Fruit fly (Drosophila melanogaster) whole organism, embryonic: ENCODE measurements around the gene CG42847.
A peak's percentile ranks its signal among the peaks of the same experiment; 100 is the strongest.

Experiments used
- CG10209 ChIP-seq: fragments of 200-800 bp; sonication (Bioruptor generic); optimal IDR thresholded peaks from 3 replicates; lab custom pipeline; 2017; ENCODE audit warnings: missing biosample characterization, mild to moderate bottlenecking, missing genetic modification characterization, missing genetic modification reagents
- CG10267 ChIP-seq: fragments of 200-800 bp; sonication (Bioruptor generic); optimal IDR thresholded peaks from 2 replicates; lab custom pipeline; 2018; ENCODE audit warnings: missing biosample characterization, mild to moderate bottlenecking, missing genetic modification characterization, moderate library complexity
- CG11085 ChIP-seq: fragments of 200-800 bp; sonication (Bioruptor generic); IDR thresholded peaks from 2 replicates; pipeline ENCODE4 v1.3.6; 2022; ENCODE audit warnings: missing biosample characterization, missing genetic modification characterization
- CG12104 ChIP-seq: fragments of 200-800 bp; sonication (Bioruptor generic); optimal IDR thresholded peaks from 3 replicates; lab custom pipeline; 2016; ENCODE audit warnings: missing biosample characterization, missing genetic modification characterization
- CG13287 ChIP-seq: fragments of 200-800 bp; sonication (Bioruptor generic); IDR thresholded peaks from 2 replicates; pipeline ENCODE4 v1.3.6; 2022; ENCODE audit warnings: missing biosample characterization, missing genetic modification characterization; ENCODE audit not compliant: partially characterized antibody
- CG13296 ChIP-seq: fragments of 200-800 bp; sonication (Bioruptor generic); optimal IDR thresholded peaks from 3 replicates; lab custom pipeline; 2018; ENCODE audit warnings: missing biosample characterization, mild to moderate bottlenecking, missing genetic modification characterization
- CG14441 ChIP-seq: fragments of 200-800 bp; sonication (Bioruptor generic); IDR thresholded peaks from 2 replicates; pipeline ENCODE4 v1.3.6; 2022; ENCODE audit warnings: missing biosample characterization, missing genetic modification characterization
- CG14710 ChIP-seq: fragments of 200-800 bp; sonication (Bioruptor generic); optimal IDR thresholded peaks from 3 replicates; lab custom pipeline; 2019; ENCODE audit warnings: missing biosample characterization, mild to moderate bottlenecking, missing genetic modification characterization, moderate library complexity
- CG16815 ChIP-seq: fragments of 200-800 bp; sonication (Bioruptor generic); optimal IDR thresholded peaks from 3 replicates; lab custom pipeline; 2017; ENCODE audit warnings: missing biosample characterization, mild to moderate bottlenecking, missing genetic modification characterization
- CG17186 ChIP-seq: fragments of 200-800 bp; sonication (Bioruptor generic); optimal IDR thresholded peaks from 3 replicates; lab custom pipeline; 2017; ENCODE audit warnings: missing biosample characterization, missing genetic modification reagents, missing genetic modification characterization
- CG17568 ChIP-seq: fragments of 200-800 bp; sonication (Bioruptor generic); optimal IDR thresholded peaks from 2 replicates; lab custom pipeline; 2018; ENCODE audit warnings: missing biosample characterization, mild to moderate bottlenecking, missing genetic modification characterization, moderate library complexity
- CG17612 ChIP-seq: fragments of 200-800 bp; sonication (Bioruptor generic); IDR thresholded peaks from 2 replicates; pipeline ENCODE4 v1.3.6; 2022; ENCODE audit warnings: missing biosample characterization, missing genetic modification characterization
- CG18764 ChIP-seq: fragments of 200-800 bp; sonication (Bioruptor generic); optimal IDR thresholded peaks from 3 replicates; lab custom pipeline; 2016; ENCODE audit warnings: missing biosample characterization, missing genetic modification characterization
- CG2116 ChIP-seq: fragments of 200-800 bp; sonication (Bioruptor generic); optimal IDR thresholded peaks from 3 replicates; lab custom pipeline; 2018; ENCODE audit warnings: missing biosample characterization, mild to moderate bottlenecking, missing genetic modification characterization
- CG2678 ChIP-seq: fragments of 200-800 bp; sonication (Bioruptor generic); optimal IDR thresholded peaks from 3 replicates; lab custom pipeline; 2019; ENCODE audit warnings: missing biosample characterization, mild to moderate bottlenecking, missing genetic modification characterization, moderate library complexity
- CG32532 ChIP-seq: fragments of 200-800 bp; sonication (Bioruptor generic); IDR thresholded peaks from 2 replicates; pipeline ENCODE4 v1.3.6; 2022; ENCODE audit warnings: missing biosample characterization, missing genetic modification characterization
- CG6683 ChIP-seq: fragments of 200-800 bp; sonication (Bioruptor generic); optimal IDR thresholded peaks from 2 replicates; lab custom pipeline; 2017; ENCODE audit warnings: missing biosample characterization, mild to moderate bottlenecking, missing genetic modification characterization, missing genetic modification reagents
- CG7271 ChIP-seq: fragments of 200-800 bp; sonication (Bioruptor generic); optimal IDR thresholded peaks from 2 replicates; lab custom pipeline; 2018; ENCODE audit warnings: missing biosample characterization, mild to moderate bottlenecking, missing genetic modification characterization, moderate library complexity
- CG7786 ChIP-seq: fragments of 200-800 bp; sonication (Bioruptor generic); optimal IDR thresholded peaks from 2 replicates; lab custom pipeline; 2016; ENCODE audit warnings: missing biosample characterization, missing genetic modification characterization
- CG7839 ChIP-seq: fragments of 200-800 bp; sonication (Bioruptor generic); optimal IDR thresholded peaks from 3 replicates; lab custom pipeline; 2018; ENCODE audit warnings: missing biosample characterization, mild to moderate bottlenecking, missing genetic modification characterization, moderate library complexity
- CG7987 ChIP-seq: fragments of 200-800 bp; sonication (Bioruptor generic); optimal IDR thresholded peaks from 2 replicates; lab custom pipeline; 2018; ENCODE audit warnings: missing biosample characterization, mild to moderate bottlenecking, missing genetic modification characterization, moderate library complexity
- CG9932 ChIP-seq: fragments of 200-800 bp; sonication (Bioruptor generic); IDR thresholded peaks from 2 replicates; pipeline ENCODE4 v1.3.6; 2022; ENCODE audit warnings: missing biosample characterization, missing genetic modification characterization
- Fer2 ChIP-seq: fragments of 200-800 bp; sonication (Bioruptor generic); optimal IDR thresholded peaks from 2 replicates; lab custom pipeline; 2018; ENCODE audit warnings: missing biosample characterization, mild to moderate bottlenecking, missing genetic modification characterization, moderate library complexity
- Hr78 ChIP-seq, 2 experiments: fragments of 200-800 bp in 1 of 2; fragments of >200 bp in 1 of 2; sonication (Bioruptor generic) in 1 of 2; optimal IDR thresholded peaks; 2 replicates each; lab custom pipeline; 2017 to 2019; ENCODE audit warnings: missing biosample characterization in 2 of 2, missing genetic modification characterization in 2 of 2, mild to moderate bottlenecking in 1 of 2, moderate library complexity in 1 of 2
- Oli ChIP-seq: fragments of 200-800 bp; sonication (Bioruptor generic); optimal IDR thresholded peaks from 2 replicates; lab custom pipeline; 2018; ENCODE audit warnings: missing biosample characterization, mild to moderate bottlenecking, missing genetic modification characterization, moderate library complexity
- Opbp ChIP-seq: fragments of 200-800 bp; sonication (Bioruptor generic); IDR thresholded peaks from 3 replicates; pipeline ENCODE4 v1.3.6; 2022; ENCODE audit warnings: missing biosample characterization, missing genetic modification characterization; ENCODE audit not compliant: partially characterized antibody
- ap ChIP-seq: fragments of 200-800 bp; sonication (Bioruptor generic); IDR thresholded peaks from 2 replicates; pipeline ENCODE4 v1.3.6; 2022; ENCODE audit warnings: missing biosample characterization, missing genetic modification characterization
- ase ChIP-seq: fragments of 200-800 bp; sonication (Bioruptor generic); IDR thresholded peaks from 3 replicates; pipeline ENCODE4 v1.3.6; 2022; ENCODE audit warnings: missing biosample characterization, missing genetic modification characterization
- bigmax ChIP-seq: fragments of 200-800 bp; sonication (Bioruptor generic); optimal IDR thresholded peaks from 2 replicates; lab custom pipeline; 2018; ENCODE audit warnings: missing biosample characterization, mild to moderate bottlenecking, missing genetic modification characterization
- cad ChIP-seq: fragments of >200 bp; optimal IDR thresholded peaks from 2 replicates; lab custom pipeline; 2017; ENCODE audit warnings: missing biosample characterization, missing genetic modification characterization
- cwo ChIP-seq: fragments of 200-800 bp; sonication (Bioruptor generic); optimal IDR thresholded peaks from 3 replicates; lab custom pipeline; 2017; ENCODE audit warnings: missing biosample characterization, missing genetic modification characterization, mild to moderate bottlenecking, moderate library complexity, missing genetic modification reagents
- exex ChIP-seq: fragments of 200-800 bp; sonication (Bioruptor generic); optimal IDR thresholded peaks from 4 replicates; lab custom pipeline; 2018; ENCODE audit warnings: missing biosample characterization, mild to moderate bottlenecking, missing genetic modification characterization, moderate library complexity
- ftz-f1 ChIP-seq: fragments of 200-800 bp; sonication (Bioruptor generic); optimal IDR thresholded peaks from 2 replicates; lab custom pipeline; 2016; ENCODE audit warnings: missing biosample characterization, missing genetic modification characterization
- gfzf ChIP-seq: fragments of 200-800 bp; sonication (Bioruptor generic); optimal IDR thresholded peaks from 2 replicates; lab custom pipeline; 2016; ENCODE audit warnings: missing biosample characterization, mild to moderate bottlenecking, missing genetic modification characterization, moderate library complexity
- hkb ChIP-seq, 2 experiments: fragments of 200-800 bp in 1 of 2; fragments of >200 bp in 1 of 2; sonication (Bioruptor generic) in 1 of 2; IDR thresholded peaks in 1 of 2; optimal IDR thresholded peaks in 1 of 2; 2 replicates each; pipeline versions ENCODE4 v1.3.6 to Lab custom; 2017 to 2022; ENCODE audit warnings: missing biosample characterization in 1 of 2, missing genetic modification characterization in 1 of 2
- hth ChIP-seq: fragments of >200 bp; optimal IDR thresholded peaks from 2 replicates; lab custom pipeline; 2017; ENCODE audit warnings: inconsistent platforms
- kni ChIP-seq: fragments of 200-800 bp; sonication (Bioruptor generic); optimal IDR thresholded peaks from 3 replicates; lab custom pipeline; 2017; ENCODE audit warnings: mild to moderate bottlenecking, missing biosample characterization, missing genetic modification reagents, missing genetic modification characterization
- pnt ChIP-seq: fragments of 200-800 bp; sonication (Bioruptor generic); optimal IDR thresholded peaks from 3 replicates; lab custom pipeline; 2016; ENCODE audit warnings: missing biosample characterization, missing genetic modification characterization
- prd ChIP-seq, 3 experiments: fragments of >200 bp in 2 of 3; fragments of 200-800 bp in 1 of 3; sonication (Bioruptor generic) in 1 of 3; optimal IDR thresholded peaks in 2 of 3; IDR thresholded peaks in 1 of 3; 2 replicates in 2 of 3; 3 replicates in 1 of 3; pipeline versions ENCODE4 v1.3.6 to Lab custom; 2017 to 2022; ENCODE audit warnings: missing biosample characterization in 1 of 3, missing genetic modification characterization in 1 of 3
- run ChIP-seq: fragments of 200-800 bp; sonication (Bioruptor generic); optimal IDR thresholded peaks from 3 replicates; lab custom pipeline; 2018; ENCODE audit warnings: missing biosample characterization, mild to moderate bottlenecking, missing genetic modification characterization
- sc ChIP-seq, 3 experiments: fragments of >200 bp in 2 of 3; fragments of 200-800 bp in 1 of 3; sonication (Bioruptor generic) in 1 of 3; optimal IDR thresholded peaks; 2 replicates in 2 of 3; 3 replicates in 1 of 3; lab custom pipeline; 2017; ENCODE audit warnings: mild to moderate bottlenecking in 1 of 3, missing biosample characterization in 1 of 3, missing genetic modification characterization in 1 of 3, missing genetic modification reagents in 1 of 3
- sug ChIP-seq: fragments of 200-800 bp; optimal IDR thresholded peaks from 2 replicates; lab custom pipeline; 2019; ENCODE audit warnings: missing biosample characterization, mild to moderate bottlenecking, missing genetic modification characterization, moderate library complexity
- tio ChIP-seq: fragments of 200-800 bp; sonication (Bioruptor generic); optimal IDR thresholded peaks from 2 replicates; lab custom pipeline; 2017; ENCODE audit warnings: missing biosample characterization, missing genetic modification characterization, inconsistent platforms
- ttk ChIP-seq: fragments of 200-800 bp; sonication (Bioruptor generic); IDR thresholded peaks from 2 replicates; pipeline ENCODE4 v2.1.2; 2022; ENCODE audit warnings: missing biosample characterization, missing genetic modification characterization
- usp ChIP-seq: fragments of >200 bp; optimal IDR thresholded peaks from 2 replicates; lab custom pipeline; 2017; ENCODE audit warnings: missing biosample characterization, missing genetic modification characterization

CG42847 gene

DNA sequence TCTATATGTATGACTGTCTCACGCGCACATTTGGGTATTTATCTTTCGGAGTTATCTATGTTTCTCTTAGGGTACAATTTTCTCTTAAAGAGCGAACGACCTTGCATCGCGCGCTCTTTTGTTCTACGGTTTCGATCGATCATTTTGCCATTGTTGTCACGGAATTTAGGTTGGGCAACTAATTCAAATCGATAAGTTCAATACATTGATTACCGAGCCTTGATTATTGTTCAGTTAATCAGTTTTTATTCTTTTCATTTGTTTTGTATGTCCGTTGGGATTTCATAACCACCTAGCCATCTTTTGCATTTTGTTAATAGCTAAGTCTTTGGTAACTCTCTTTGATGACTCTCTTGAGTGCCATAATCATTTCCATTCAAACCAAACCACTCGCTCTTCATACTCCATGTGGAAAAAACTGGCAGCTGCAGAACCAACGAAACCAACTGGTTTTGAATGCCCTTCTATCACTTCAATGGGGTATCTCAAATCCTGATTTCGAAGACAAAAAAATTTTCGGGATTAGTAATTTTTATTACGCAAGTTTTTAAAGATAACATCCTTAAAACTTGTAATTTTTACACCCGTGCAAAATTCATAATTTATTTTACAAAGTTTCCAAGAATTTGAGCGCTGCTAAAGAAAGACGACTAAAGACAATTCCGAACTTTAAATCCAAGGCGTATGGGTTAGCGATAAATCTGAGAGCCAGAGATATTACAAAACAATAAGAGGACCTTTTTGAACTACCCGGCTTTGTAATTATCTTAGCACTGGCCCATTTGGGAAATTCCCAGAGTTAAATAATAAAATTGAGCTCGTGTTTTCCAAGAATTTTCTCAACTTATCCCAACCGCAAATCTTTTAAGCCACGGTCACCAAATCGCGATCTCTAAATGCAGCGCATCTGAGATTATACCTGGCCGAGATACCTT is 20.9 kb downstream of the CG42847 start (continued):
- TF ChIP-seq hth (lab: Kevin White, UChicago) (no peak), ttk (GFP tag; lab: Robert Waterston, UW) (no peak), CG7271 (tag; lab: Kevin White, UChicago) (no peak), CG18764 (GFP tag; lab: Kevin White, UChicago) (no peak), CG6683 (GFP tag; lab: Kevin White, UChicago) (no peak), CG7839 (tag; lab: Kevin White, UChicago) (no peak), CG7987 (no peak), cwo (GFP tag; lab: Kevin White, UChicago) (no peak), Oli (peak; percentile 35), usp (GFP tag; lab: Kevin White, UChicago) (no peak), CG16815 (GFP tag; lab: Kevin White, UChicago) (peak; percentile 30), CG17612 (0 out of 2 replicates have a peak, but pooled peaks have one; percentile 5), hkb (optimal IDR thresholded peaks at IDR 0.05; lab: Kevin White, UChicago) (no peak), hkb (GFP tag; IDR thresholded peaks at IDR 0.05; lab: Robert Waterston, UW) (no peak), CG14441 (GFP tag; lab: Robert Waterston, UW) (peak; percentile 30; the same call in 1 of the 2 replicates), CG12104 (GFP tag; lab: Kevin White, UChicago) (no peak), CG32532 (GFP tag; lab: Robert Waterston, UW) (no peak; the same call in 1 of the 2 replicates), gfzf (GFP tag; lab: Kevin White, UChicago) (no peak), Opbp (GFP tag; lab: Robert Waterston, UW) (no peak), exex (tag; lab: Kevin White, UChicago) (peak; percentile 81), run (tag; lab: Kevin White, UChicago) (no peak), CG9932 (GFP tag; lab: Robert Waterston, UW) (no peak; the same call in 1 of the 2 replicates), bigmax (GFP tag; lab: Kevin White, UChicago) (no peak), CG17568 (GFP tag; lab: Kevin White, UChicago) (no peak), CG7786 (peak; percentile 45), pnt (GFP tag; lab: Kevin White, UChicago) (peak; percentile 16), kni (GFP tag; lab: Kevin White, UChicago) (peak; percentile 37), CG10267 (no peak), sug (tag; lab: Kevin White, UChicago) (no peak), Hr78 (GFP tag; optimal IDR thresholded peaks at IDR 0.05; lab: Kevin White, UChicago) (no peak), cad (GFP tag; lab: Kevin White, UChicago) (peak; percentile 5), sc (optimal IDR thresholded peaks at IDR 0.05; lab: Kevin White, UChicago) (no peak), sc (GFP tag; optimal IDR thresholded peaks at IDR 0.05; lab: Kevin White, UChicago) (no peak), prd (optimal IDR thresholded peaks at IDR 0.05; lab: Kevin White, UChicago) (no peak), prd (GFP tag; IDR thresholded peaks at IDR 0.05; lab: Robert Waterston, UW) (no peak), CG2116 (GFP tag; lab: Kevin White, UChicago) (no peak), CG13287 (GFP tag; lab: Robert Waterston, UW) (0 out of 2 replicates have a peak, but pooled peaks have one; percentile 22), ftz-f1 (no peak), tio (GFP tag; lab: Kevin White, UChicago) (peak; percentile 27), CG2678 (peak; percentile 13), CG11085 (GFP tag; lab: Robert Waterston, UW) (no peak), CG14710 (tag; lab: Kevin White, UChicago) (peak; percentile 33), CG10209 (no peak), CG17186 (no peak), CG13296 (GFP tag; lab: Kevin White, UChicago) (no peak), ap (GFP tag; lab: Robert Waterston, UW) (no peak; the same call in 1 of the 2 replicates), ase (GFP tag; lab: Robert Waterston, UW) (no peak), Fer2 (no peak)
